Fruit fly (Drosophila melanogaster): Measurements from ENCODE around the gene Ank2.

The Ank2 gene

DNA sequence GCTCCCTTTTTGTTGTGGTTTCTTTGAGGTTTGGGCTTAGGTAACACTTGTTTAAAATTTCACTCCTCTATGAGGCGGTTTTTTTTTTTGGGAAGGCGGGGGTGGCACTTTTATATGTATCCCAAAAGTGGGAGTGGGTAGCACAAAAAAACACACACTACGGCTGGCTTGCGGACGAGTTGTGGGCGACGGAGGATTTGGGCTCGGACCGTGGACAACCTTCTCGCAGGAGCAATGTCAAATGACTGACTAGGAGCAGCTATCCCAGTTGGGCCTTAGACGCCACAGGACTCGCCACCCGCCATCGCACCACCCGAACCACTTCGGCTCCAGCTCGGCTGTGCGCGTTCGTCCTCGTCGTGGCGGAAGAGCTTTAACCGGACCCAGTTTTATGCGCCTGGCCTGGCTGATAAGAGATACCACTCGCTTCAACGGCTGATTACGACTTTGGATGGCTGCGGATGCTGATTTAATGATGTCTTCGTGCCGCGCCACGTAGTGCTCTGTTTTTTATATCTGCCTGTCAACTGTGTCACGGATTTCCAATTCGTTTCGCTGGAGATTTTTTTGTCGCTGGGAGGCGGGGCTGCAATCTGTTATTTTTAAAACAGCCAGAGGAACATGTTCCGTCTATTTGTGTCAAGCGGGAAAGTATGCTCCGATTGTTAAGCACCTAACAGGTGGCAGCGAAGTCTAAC lies at the start of gene Ank2:
Gene Ank2 (minus strand): TSS at position 533 of the 698 bp plus-strand sequence.
- TF ChIP-seq brk (GFP tag; optimal IDR thresholded peaks at IDR 0.05) = no peak
- no peak for TF ChIP-seq Dif (GFP tag; optimal IDR thresholded peaks at IDR 0.05; ENCODE audit: partially characterized antibody)
- no peak for TF ChIP-seq Hr78 (GFP tag; optimal IDR thresholded peaks at IDR 0.05)
- TF ChIP-seq Rel (GFP tag; optimal IDR thresholded peaks at IDR 0.05) = no peak
- no peak for TF ChIP-seq Rel (tag; optimal IDR thresholded peaks at IDR 0.05)
- TF ChIP-seq N (GFP tag; optimal IDR thresholded peaks at IDR 0.05) = no peak
- TF ChIP-seq CG32264 (GFP tag; optimal IDR thresholded peaks at IDR 0.05) = no peak
- no peak for TF ChIP-seq GATAd (GFP tag; optimal IDR thresholded peaks at IDR 0.05)
- TF ChIP-seq woc (GFP tag; optimal IDR thresholded peaks at IDR 0.05) = no peak
- TF ChIP-seq HLH106 (tag; optimal IDR thresholded peaks at IDR 0.05) = no peak
- no peak for TF ChIP-seq OdsH (GFP tag; optimal IDR thresholded peaks at IDR 0.05)
- no peak for TF ChIP-seq sage (GFP tag; optimal IDR thresholded peaks at IDR 0.05)
- no peak for TF ChIP-seq Myc (optimal IDR thresholded peaks at IDR 0.05)
- no peak for TF ChIP-seq tai (GFP tag; optimal IDR thresholded peaks at IDR 0.05)
- no peak for TF ChIP-seq Hnf4 (GFP tag; optimal IDR thresholded peaks at IDR 0.05)
- TF ChIP-seq Vsx2 (GFP tag; optimal IDR thresholded peaks at IDR 0.05; ENCODE audit: partially characterized antibody) = no peak
- TF ChIP-seq Jra (GFP tag; optimal IDR thresholded peaks at IDR 0.05) = no peak
- TF ChIP-seq Hr83 (GFP tag; optimal IDR thresholded peaks at IDR 0.05; ENCODE audit: poor library complexity, severe bottlenecking) = no peak
- TF ChIP-seq psq (GFP tag; optimal IDR thresholded peaks at IDR 0.05) = no peak

DNA sequence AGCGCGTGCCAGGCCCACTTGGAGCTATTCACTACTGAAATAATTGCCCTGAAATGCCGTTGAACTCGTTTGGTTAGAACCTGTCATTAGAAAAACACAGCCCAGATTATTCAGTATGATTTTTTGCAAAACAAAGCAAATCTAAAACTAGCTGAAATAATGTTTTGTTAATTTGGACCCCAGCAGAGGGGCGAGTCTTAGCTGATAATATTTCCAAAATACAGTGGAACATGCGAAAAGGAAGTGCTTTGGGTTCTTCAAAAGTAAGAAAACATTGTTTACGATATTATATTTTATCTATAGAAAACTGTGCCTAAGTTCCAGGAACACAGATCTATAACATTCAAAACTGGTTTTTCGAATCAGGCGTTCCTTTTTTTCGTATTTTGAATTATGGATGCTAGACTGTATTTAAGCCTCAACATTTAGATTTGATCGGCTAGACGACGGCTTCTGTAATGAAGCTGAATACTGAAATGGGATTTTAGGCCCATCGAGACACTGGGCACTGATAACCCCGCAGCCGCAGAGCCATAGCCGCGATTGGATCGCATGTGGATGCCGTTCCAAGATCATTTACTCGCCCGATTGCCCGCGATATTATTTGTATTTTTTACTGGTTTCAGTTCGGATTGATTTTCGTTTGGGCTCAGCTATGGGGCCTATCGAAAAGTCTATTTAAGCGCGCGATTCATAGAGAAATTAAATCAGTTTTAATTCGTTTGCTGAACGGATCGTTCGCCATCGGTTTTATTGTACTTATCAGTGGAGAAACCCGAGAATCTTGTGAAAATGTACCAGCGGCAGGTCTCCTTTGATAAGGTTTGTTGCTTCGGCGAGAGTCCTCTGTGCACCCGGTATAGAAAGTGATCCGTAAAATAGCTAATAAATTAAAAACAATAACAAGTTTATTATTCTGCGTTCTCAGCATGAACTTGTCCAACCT lies 41.9 kb upstream of the Ank2 start, which contains the start of gene Hn:
Gene Hn (plus strand): TSS at position 619 of the 946 bp plus-strand sequence.
- TF ChIP-seq br (GFP tag; optimal IDR thresholded peaks at IDR 0.05) (peak; percentile 47), Sp1 (GFP tag; optimal IDR thresholded peaks at IDR 0.05) (no peak), CG32264 (GFP tag; optimal IDR thresholded peaks at IDR 0.05) (no peak), sage (GFP tag; optimal IDR thresholded peaks at IDR 0.05) (no peak), h (GFP tag; optimal IDR thresholded peaks at IDR 0.05) (no peak), brk (GFP tag; optimal IDR thresholded peaks at IDR 0.05) (no peak), Dif (GFP tag; optimal IDR thresholded peaks at IDR 0.05; ENCODE audit: partially characterized antibody) (no peak), CrebA (GFP tag; optimal IDR thresholded peaks at IDR 0.05; ENCODE audit: borderline replicate concordance) (no peak), Rel (GFP tag; optimal IDR thresholded peaks at IDR 0.05) (no peak), Rel (tag; optimal IDR thresholded peaks at IDR 0.05) (peak; percentile 74), Jra (GFP tag; optimal IDR thresholded peaks at IDR 0.05) (no peak), lola (GFP tag; optimal IDR thresholded peaks at IDR 0.05) (no peak), N (GFP tag; optimal IDR thresholded peaks at IDR 0.05) (no peak)

- TF ChIP-seq CG9705 (GFP tag; optimal IDR thresholded peaks at IDR 0.05) (no peak), dl (GFP tag; optimal IDR thresholded peaks at IDR 0.05; ENCODE audit: insufficient read depth in 1 of 2, partially characterized antibody in 2 of 2) (no peak), ey (GFP tag; optimal IDR thresholded peaks at IDR 0.05) (no peak), h (GFP tag; optimal IDR thresholded peaks at IDR 0.05) (no peak), Jra (GFP tag; optimal IDR thresholded peaks at IDR 0.05) (no peak), rgr (GFP tag; optimal IDR thresholded peaks at IDR 0.05) (no peak)
Observed at dm6 chr3L:7754109-7754508, 35.9 kb upstream of the Ank2 start, which contains the start of gene CG7409. TSS of gene CG7409 (plus strand) at chr3L:7754409.

DNA sequence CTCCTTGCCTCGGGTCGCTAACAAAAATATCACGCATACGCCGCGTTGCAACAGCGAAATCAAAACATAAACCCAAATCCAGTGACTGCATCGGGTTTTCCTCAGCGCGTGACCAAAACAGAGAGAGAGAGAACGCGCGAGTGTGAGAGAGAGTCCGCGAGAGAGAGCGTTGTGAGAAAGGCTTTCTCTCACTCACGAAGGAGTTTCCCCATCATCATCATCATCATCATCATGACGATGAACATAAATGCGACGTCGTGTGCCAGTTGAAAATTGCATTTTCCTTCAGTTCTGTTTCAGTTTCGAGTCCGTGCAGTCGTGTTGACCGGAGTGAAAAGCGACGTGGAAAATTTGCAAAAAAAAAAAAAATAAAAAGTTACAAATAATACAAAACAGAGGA lies 28.8 kb upstream of the Ank2 start, which contains the start of gene CG13685:
Gene CG13685 (plus strand): TSS at position 301 of the 400 bp plus-strand sequence.
- no peak for TF ChIP-seq br (GFP tag; optimal IDR thresholded peaks at IDR 0.05)
- no peak for TF ChIP-seq Rel (GFP tag; optimal IDR thresholded peaks at IDR 0.05)
- TF ChIP-seq Rel (tag; optimal IDR thresholded peaks at IDR 0.05) = no peak
- TF ChIP-seq ey (GFP tag; optimal IDR thresholded peaks at IDR 0.05) = no peak
- no peak for TF ChIP-seq dmrt93B (GFP tag; optimal IDR thresholded peaks at IDR 0.05)
- TF ChIP-seq rgr (GFP tag; optimal IDR thresholded peaks at IDR 0.05) = no peak
- no peak for TF ChIP-seq Mio (GFP tag; optimal IDR thresholded peaks at IDR 0.05)
- TF ChIP-seq N (GFP tag; optimal IDR thresholded peaks at IDR 0.05) = no peak

Data from whole organism, wandering third instar larva.